Worm (Caenorhabditis elegans) whole organism, late embryonic: Measurements from ENCODE around the gene par-4.

ENCODE experiments used
- ama-1 ChIP-seq: fragments of 150-350 bp; optimal IDR thresholded peaks from 2 replicates; lab custom pipeline; 2014
- ceh-30 ChIP-seq: fragments of 150-350 bp; optimal IDR thresholded peaks from 2 replicates; lab custom pipeline; 2014; ENCODE audit warnings: missing biosample characterization, missing genetic modification characterization
- elt-4 ChIP-seq: sonication (generic microtip); optimal IDR thresholded peaks from 2 replicates; lab custom pipeline; 2016; ENCODE audit warnings: missing genetic modification characterization, missing compliant biosample characterization
- fkh-6 ChIP-seq: sonication (generic microtip); optimal IDR thresholded peaks from 2 replicates; lab custom pipeline; 2016; ENCODE audit warnings: missing genetic modification characterization, missing compliant biosample characterization
- lim-6 ChIP-seq: sonication (generic microtip); optimal IDR thresholded peaks from 2 replicates; lab custom pipeline; 2016; ENCODE audit warnings: missing genetic modification characterization, missing compliant biosample characterization
- lin-11 ChIP-seq: fragments of 200-800 bp; sonication (Bioruptor generic); optimal IDR thresholded peaks from 2 replicates; lab custom pipeline; 2018; ENCODE audit warnings: mild to moderate bottlenecking, missing genetic modification characterization, missing compliant biosample characterization
- nhr-11 ChIP-seq: fragments of 150-350 bp; optimal IDR thresholded peaks from 2 replicates; lab custom pipeline; 2014; ENCODE audit warnings: missing biosample characterization, missing genetic modification characterization
- pha-4 ChIP-seq: fragments of 150-350 bp; optimal IDR thresholded peaks from 2 replicates; lab custom pipeline; 2018; ENCODE audit warnings: missing biosample characterization, missing genetic modification reagents, missing genetic modification characterization
- pqm-1 ChIP-seq: sonication (generic microtip); optimal IDR thresholded peaks from 2 replicates; lab custom pipeline; 2016; ENCODE audit warnings: missing genetic modification characterization, missing compliant biosample characterization
- unc-42 ChIP-seq: sonication (generic microtip); optimal IDR thresholded peaks from 2 replicates; lab custom pipeline; 2016; ENCODE audit warnings: missing genotype, missing genetic modification characterization, missing compliant biosample characterization

DNA sequence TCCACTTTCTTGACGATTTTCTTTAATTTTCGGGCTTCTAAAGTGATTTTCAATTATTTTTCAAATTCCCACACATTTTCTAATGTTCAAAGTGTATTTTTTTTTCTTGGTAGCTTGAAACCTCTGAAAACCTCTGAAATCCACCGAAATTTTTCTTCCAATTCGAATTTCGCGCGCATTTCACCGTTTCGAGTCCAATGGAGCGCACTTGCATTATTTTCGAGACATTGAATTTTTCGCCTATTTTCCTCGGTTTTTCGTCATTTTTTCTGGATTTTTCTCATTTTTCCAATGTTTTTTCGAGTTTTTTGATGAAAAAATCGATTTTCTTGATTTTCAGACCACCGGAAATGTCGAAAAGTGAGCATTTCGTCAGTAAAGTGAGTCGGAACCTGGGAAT, 11.7 kb upstream of the par-4 start, which contains the start of gene slr-2:
- no peak for TF ChIP-seq unc-42 (tag; lab: Kevin White, UChicago)
- no peak for TF ChIP-seq pqm-1 (tag; lab: Kevin White, UChicago)
- TF ChIP-seq lim-6 (tag; lab: Kevin White, UChicago) = no peak
- TF ChIP-seq fkh-6 (tag; lab: Kevin White, UChicago) = no peak
- TF ChIP-seq pha-4 = no peak
- no peak for TF ChIP-seq ama-1 (lab: Kevin White, UChicago)
- no peak for TF ChIP-seq ceh-30 (tag; lab: Kevin White, UChicago)
- no peak for TF ChIP-seq nhr-11 (tag; lab: Kevin White, UChicago)
- TF ChIP-seq lin-11 = no peak
- TF ChIP-seq elt-4 (tag; lab: Kevin White, UChicago) = no peak
